Fruit fly (Drosophila melanogaster): Measurements from ENCODE around the gene CG34302.

The CG34302 gene

dm6 chr3R:9793018-9793417, 30.6 kb downstream of the CG34302 start, which contains the start of gene CG8516:
TSS of gene CG8516 (plus strand) at chr3R:9793295.
- TF ChIP-seq rgr (GFP tag; optimal IDR thresholded peaks at IDR 0.05) (no peak), ey (GFP tag; optimal IDR thresholded peaks at IDR 0.05) (no peak), OdsH (GFP tag; optimal IDR thresholded peaks at IDR 0.05) (no peak), psq (GFP tag; optimal IDR thresholded peaks at IDR 0.05) (no peak), Mio (GFP tag; optimal IDR thresholded peaks at IDR 0.05) (no peak), sage (GFP tag; optimal IDR thresholded peaks at IDR 0.05) (no peak), dl (GFP tag; optimal IDR thresholded peaks at IDR 0.05; ENCODE audit: insufficient read depth in 1 of 2, partially characterized antibody in 2 of 2) (no peak), Rel (GFP tag; optimal IDR thresholded peaks at IDR 0.05) (no peak), Rel (tag; optimal IDR thresholded peaks at IDR 0.05) (peak; percentile 41), Abd-B (GFP tag; optimal IDR thresholded peaks at IDR 0.05) (no peak), br (GFP tag; optimal IDR thresholded peaks at IDR 0.05) (no peak), CG32264 (GFP tag; optimal IDR thresholded peaks at IDR 0.05) (no peak), sv (GFP tag; optimal IDR thresholded peaks at IDR 0.05) (peak; percentile 11), fru (GFP tag; optimal IDR thresholded peaks at IDR 0.05) (no peak), Dfd (GFP tag; optimal IDR thresholded peaks at IDR 0.05) (no peak), lola (GFP tag; optimal IDR thresholded peaks at IDR 0.05) (no peak), Sp1 (GFP tag; optimal IDR thresholded peaks at IDR 0.05) (peak; percentile 11), foxo (GFP tag; optimal IDR thresholded peaks at IDR 0.05) (peak in 1 of 2 experiments; percentile 29), Hnf4 (GFP tag; optimal IDR thresholded peaks at IDR 0.05) (no peak), jim (GFP tag; optimal IDR thresholded peaks at IDR 0.05) (no peak), h (GFP tag; optimal IDR thresholded peaks at IDR 0.05) (peak; percentile 29), Jra (GFP tag; optimal IDR thresholded peaks at IDR 0.05) (no peak), HLH106 (tag; optimal IDR thresholded peaks at IDR 0.05) (peak; percentile 19), woc (GFP tag; optimal IDR thresholded peaks at IDR 0.05) (peak; percentile 24)

dm6 chr3R:9791177-9791806, 32.3 kb downstream of the CG34302 start, which contains the start of the genes CG12945 and CG8507:
TSS of gene CG12945 (minus strand) at chr3R:9791221.
TSS of gene CG8507 (plus strand) at chr3R:9791483.
- TF ChIP-seq CG9705 (GFP tag; optimal IDR thresholded peaks at IDR 0.05) (peak; percentile 52), usp (GFP tag; optimal IDR thresholded peaks at IDR 0.05) (no peak), ey (GFP tag; optimal IDR thresholded peaks at IDR 0.05) (peak; percentile 46), br (GFP tag; optimal IDR thresholded peaks at IDR 0.05) (peak; percentile 32), sv (GFP tag; optimal IDR thresholded peaks at IDR 0.05) (peak; percentile 43), h (GFP tag; optimal IDR thresholded peaks at IDR 0.05) (peak; percentile 65), GATAd (GFP tag; optimal IDR thresholded peaks at IDR 0.05) (no peak), woc (GFP tag; optimal IDR thresholded peaks at IDR 0.05) (peak; percentile 91), Sp1 (GFP tag; optimal IDR thresholded peaks at IDR 0.05) (peak; percentile 68), Vsx2 (GFP tag; optimal IDR thresholded peaks at IDR 0.05; ENCODE audit: partially characterized antibody) (no peak), HLH106 (tag; optimal IDR thresholded peaks at IDR 0.05) (peak; percentile 76), psq (GFP tag; optimal IDR thresholded peaks at IDR 0.05) (peak; percentile 48), foxo (GFP tag; optimal IDR thresholded peaks at IDR 0.05) (peak in 1 of 2 experiments; percentile 68), Myc (optimal IDR thresholded peaks at IDR 0.05) (peak; percentile 92), Hr83 (GFP tag; optimal IDR thresholded peaks at IDR 0.05; ENCODE audit: poor library complexity, severe bottlenecking) (no peak), OdsH (GFP tag; optimal IDR thresholded peaks at IDR 0.05) (peak; percentile 23), Jra (GFP tag; optimal IDR thresholded peaks at IDR 0.05) (peak; percentile 37), Rel (GFP tag; optimal IDR thresholded peaks at IDR 0.05) (no peak), Rel (tag; optimal IDR thresholded peaks at IDR 0.05) (peak; percentile 94)

dm6 chr3R:9784341-9785062, 39.1 kb downstream of the CG34302 start, which contains the start of the genes MtnA and CG8500:
TSS of gene MtnA (minus strand) at chr3R:9784370.
TSS of gene CG8500 (plus strand) at chr3R:9784653.
- TF ChIP-seq jim (GFP tag; optimal IDR thresholded peaks at IDR 0.05) (no peak), dl (GFP tag; optimal IDR thresholded peaks at IDR 0.05; ENCODE audit: insufficient read depth in 1 of 2, partially characterized antibody in 2 of 2) (peak; percentile 97 to 99), h (GFP tag; optimal IDR thresholded peaks at IDR 0.05) (peak; percentile 17), foxo (GFP tag; optimal IDR thresholded peaks at IDR 0.05) (peak in 1 of 2 experiments; percentile 8), Hr83 (GFP tag; optimal IDR thresholded peaks at IDR 0.05; ENCODE audit: poor library complexity, severe bottlenecking) (no peak), Vsx2 (GFP tag; optimal IDR thresholded peaks at IDR 0.05; ENCODE audit: partially characterized antibody) (peak; percentile 100), Myc (optimal IDR thresholded peaks at IDR 0.05) (peak; percentile 8), Dif (GFP tag; optimal IDR thresholded peaks at IDR 0.05; ENCODE audit: partially characterized antibody) (peak; percentile 100), Rel (GFP tag; optimal IDR thresholded peaks at IDR 0.05) (no peak), Rel (tag; optimal IDR thresholded peaks at IDR 0.05) (peak; percentile 54), fru (GFP tag; optimal IDR thresholded peaks at IDR 0.05) (no peak), rgr (GFP tag; optimal IDR thresholded peaks at IDR 0.05) (peak; percentile 48)

Measured in whole organism, wandering third instar larva.